Fruit fly (Drosophila melanogaster): ENCODE measurements around the gene CG11983.

CG11983 gene

DNA sequence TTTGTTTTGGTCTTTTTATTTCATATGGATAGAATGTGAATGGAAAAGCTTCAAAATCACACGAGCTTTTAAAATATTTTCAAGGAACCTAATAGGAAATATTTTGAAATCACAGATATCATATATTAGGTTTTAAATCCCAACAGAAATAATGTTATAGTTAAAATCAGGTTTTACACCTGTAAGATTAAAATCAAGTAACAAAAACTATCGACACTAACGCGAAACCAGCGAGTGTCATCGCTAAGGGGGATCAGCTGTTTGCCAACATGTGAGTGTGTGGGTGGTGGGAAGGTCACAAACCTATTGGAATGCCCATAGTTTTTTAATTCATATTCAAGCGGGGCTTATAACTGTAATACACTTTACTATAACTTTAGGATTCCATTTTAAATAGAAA is 30.5 kb downstream of the CG11983 start, which contains the start of gene hyx (continued):
- TF ChIP-seq zen (tag; optimal IDR thresholded peaks at IDR 0.05) (no peak), CG16863 (GFP tag; optimal IDR thresholded peaks at IDR 0.05) (peak; percentile 9), nau (GFP tag; optimal IDR thresholded peaks at IDR 0.05) (no peak), CG11504 (tag; optimal IDR thresholded peaks at IDR 0.05) (no peak), CG10462 (GFP tag; optimal IDR thresholded peaks at IDR 0.05) (no peak), CG14050 (GFP tag; IDR thresholded peaks at IDR 0.05) (no peak), CG11723 (GFP tag; optimal IDR thresholded peaks at IDR 0.05) (no peak), pum (GFP tag; optimal IDR thresholded peaks at IDR 0.05) (peak; percentile 10), pros (GFP tag; optimal IDR thresholded peaks at IDR 0.05) (no peak), CkIIα-i1 (GFP tag; IDR thresholded peaks at IDR 0.05) (no peak), crc (GFP tag; optimal IDR thresholded peaks at IDR 0.05) (no peak), CG12659 (GFP tag; optimal IDR thresholded peaks at IDR 0.05) (peak; percentile 23), Hr39 (optimal IDR thresholded peaks at IDR 0.05) (no peak), insv (GFP tag; optimal IDR thresholded peaks at IDR 0.05) (peak in 1 of 2 experiments; percentile 22), Fer1 (GFP tag; optimal IDR thresholded peaks at IDR 0.05) (peak; percentile 61), CG43689 (GFP tag; IDR thresholded peaks at IDR 0.05) (no peak), HLH4C (GFP tag; IDR thresholded peaks at IDR 0.05; ENCODE audit: partially characterized antibody) (peak; percentile 65; the same call in 2 of the 3 replicates), CG2202 (tag; optimal IDR thresholded peaks at IDR 0.05) (no peak), danr (GFP tag; IDR thresholded peaks at IDR 0.05) (no peak), CG5180 (GFP tag; optimal IDR thresholded peaks at IDR 0.05) (no peak), bigmax (GFP tag; optimal IDR thresholded peaks at IDR 0.05) (no peak), dpn (GFP tag; optimal IDR thresholded peaks at IDR 0.05) (peak in 1 of 2 experiments; percentile 53), CoRest (tag; optimal IDR thresholded peaks at IDR 0.05) (peak; percentile 43), dimm (GFP tag; IDR thresholded peaks at IDR 0.05) (no peak), HHEX (GFP tag; optimal IDR thresholded peaks at IDR 0.05) (no peak), pzg (GFP tag; optimal IDR thresholded peaks at IDR 0.05) (peak; percentile 54), disco-r (GFP tag; optimal IDR thresholded peaks at IDR 0.05) (no peak), CG10565 (GFP tag; optimal IDR thresholded peaks at IDR 0.05) (no peak), Spps (tag; optimal IDR thresholded peaks at IDR 0.05) (no peak), trem (tag; optimal IDR thresholded peaks at IDR 0.05) (peak; percentile 3), CG1529 (GFP tag; optimal IDR thresholded peaks at IDR 0.05) (no peak), CG31365 (tag; optimal IDR thresholded peaks at IDR 0.05) (no peak), Ada2b (GFP tag; IDR thresholded peaks at IDR 0.05) (no peak), lbe (GFP tag; optimal IDR thresholded peaks at IDR 0.05) (peak; percentile 39), CG11560 (tag; IDR thresholded peaks at IDR 0.05) (no peak), Dfd (GFP tag; optimal IDR thresholded peaks at IDR 0.05) (no peak), gt (GFP tag; IDR thresholded peaks at IDR 0.05) (no peak), CG8089 (GFP tag; optimal IDR thresholded peaks at IDR 0.05) (no peak), NC2α (GFP tag; optimal IDR thresholded peaks at IDR 0.05) (no peak), bcd (GFP tag; optimal IDR thresholded peaks at IDR 0.05) (peak; percentile 43), Taf1 (GFP tag; IDR thresholded peaks at IDR 0.05) (0 out of 2 replicates have a peak, but pooled peaks have one; percentile 41), Nf-YC (tag; optimal IDR thresholded peaks at IDR 0.05) (peak; percentile 48), grn (GFP tag; optimal IDR thresholded peaks at IDR 0.05) (peak; percentile 92), Hand (GFP tag; optimal IDR thresholded peaks at IDR 0.05) (no peak), CG34376 (GFP tag; optimal IDR thresholded peaks at IDR 0.05) (peak; percentile 31), wdn (GFP tag; IDR thresholded peaks at IDR 0.05) (no peak), CG8388 (GFP tag; optimal IDR thresholded peaks at IDR 0.05) (peak; percentile 41), oc (tag; optimal IDR thresholded peaks at IDR 0.05) (peak; percentile 44), br (optimal IDR thresholded peaks at IDR 0.05) (no peak), chm (GFP tag; IDR thresholded peaks at IDR 0.05) (0 out of 2 replicates have a peak, but pooled peaks have one; percentile 18), CG11398 (GFP tag; optimal IDR thresholded peaks at IDR 0.05) (no peak), B-H1 (GFP tag; IDR thresholded peaks at IDR 0.05) (no peak)

Data from whole organism, embryonic.